Worm (Caenorhabditis elegans) whole organism, late embryonic: ENCODE data around the gene tag-123.

Source experiments
- C38D4.7 ChIP-seq: fragments of 200-800 bp; sonication (Bioruptor generic); optimal IDR thresholded peaks from 2 replicates; lab custom pipeline; 2018; ENCODE audit warnings: mild to moderate bottlenecking, missing genetic modification characterization, moderate library complexity, missing compliant biosample characterization
- ceh-24 ChIP-seq: sonication (generic microtip); optimal IDR thresholded peaks from 2 replicates; lab custom pipeline; 2016; ENCODE audit warnings: mild to moderate bottlenecking, missing genetic modification characterization, missing compliant biosample characterization
- elt-2 ChIP-seq: sonication (generic microtip); optimal IDR thresholded peaks from 2 replicates; lab custom pipeline; 2016; ENCODE audit warnings: missing genetic modification reagents, missing genetic modification characterization, missing compliant biosample characterization
- fkh-10 ChIP-seq: fragments of 150-350 bp; optimal IDR thresholded peaks from 2 replicates; lab custom pipeline; 2014; ENCODE audit warnings: missing biosample characterization, missing genetic modification reagents, missing genetic modification characterization
- nhr-11 ChIP-seq: fragments of 150-350 bp; optimal IDR thresholded peaks from 2 replicates; lab custom pipeline; 2014; ENCODE audit warnings: missing biosample characterization, missing genetic modification characterization
- pqm-1 ChIP-seq: sonication (generic microtip); optimal IDR thresholded peaks from 2 replicates; lab custom pipeline; 2016; ENCODE audit warnings: missing genetic modification characterization, missing compliant biosample characterization
- rnt-1 ChIP-seq: sonication (generic microtip); optimal IDR thresholded peaks from 2 replicates; lab custom pipeline; 2016; ENCODE audit warnings: missing genetic modification characterization, missing compliant biosample characterization

ce11 chrX:8394279-8394678 lies 27.6 kb downstream of the tag-123 start:
- TF ChIP-seq fkh-10 (GFP tag; lab: Kevin White, UChicago) = no peak
- no peak for TF ChIP-seq ceh-24 (tag; lab: Kevin White, UChicago)
- no peak for TF ChIP-seq elt-2 (tag; lab: Kevin White, UChicago)
- no peak for TF ChIP-seq nhr-11 (tag; lab: Kevin White, UChicago)
- no peak for TF ChIP-seq pqm-1
- TF ChIP-seq C38D4.7 (GFP tag; lab: Kevin White, UChicago) = no peak
- no peak for TF ChIP-seq rnt-1 (tag; lab: Kevin White, UChicago)
